Worm (Caenorhabditis elegans) whole organism, late embryonic: ENCODE results near the gene cwp-1.

Experiments used
- ceh-30 ChIP-seq: fragments of 150-350 bp; optimal IDR thresholded peaks from 2 replicates; lab custom pipeline; 2014; ENCODE audit warnings: missing biosample characterization, missing genetic modification characterization
- nhr-11 ChIP-seq: fragments of 150-350 bp; optimal IDR thresholded peaks from 2 replicates; lab custom pipeline; 2014; ENCODE audit warnings: missing biosample characterization, missing genetic modification characterization
- pqm-1 ChIP-seq: sonication (generic microtip); optimal IDR thresholded peaks from 2 replicates; lab custom pipeline; 2016; ENCODE audit warnings: missing genetic modification characterization, missing compliant biosample characterization

ce11 chrV:4890781-4891180, 49.7 kb upstream of the cwp-1 start:
- TF ChIP-seq pqm-1 (tag; lab: Kevin White, UChicago) (no peak), nhr-11 (no peak), ceh-30 (tag; lab: Kevin White, UChicago) (no peak)
